Worm (Caenorhabditis elegans): ENCODE results near the gene gpr-1.
A peak's percentile ranks its signal among the peaks of the same experiment; 100 is the strongest.

The gpr-1 gene

ce11 chrIII:8639188-8639795 lies 10.6 kb downstream of the gpr-1 start, which contains the start of gene fip-1 (continued):
- peak; percentile 68 for TF ChIP-seq ztf-18 (tag; optimal IDR thresholded peaks at IDR 0.05)
- TF ChIP-seq cebp-1 (GFP tag; IDR thresholded peaks at IDR 0.05): no peak
- TF ChIP-seq cebp-1 (tag; optimal IDR thresholded peaks at IDR 0.05): no peak
- TF ChIP-seq F55B11.4 (tag; optimal IDR thresholded peaks at IDR 0.05; ENCODE audit: borderline replicate concordance, insufficient read depth): no peak
- TF ChIP-seq nfya-1 (tag; optimal IDR thresholded peaks at IDR 0.05; ENCODE audit: borderline replicate concordance, insufficient read depth): no peak
- TF ChIP-seq Y67H2A.10 (GFP tag; conservative IDR thresholded peaks at IDR 0.05): no peak
- peak; percentile 19 for TF ChIP-seq nhr-80 (tag; optimal IDR thresholded peaks at IDR 0.05)
- no peak for TF ChIP-seq ama-1 (optimal IDR thresholded peaks at IDR 0.05)
- peak in 1 of 2 experiments; percentile 87 for TF ChIP-seq ama-1 (GFP tag; optimal IDR thresholded peaks at IDR 0.05)
- TF ChIP-seq mxl-1 (tag; optimal IDR thresholded peaks at IDR 0.05): peak; percentile 71
- no peak for TF ChIP-seq efl-1 (GFP tag; optimal IDR thresholded peaks at IDR 0.05)
- TF ChIP-seq ceh-79 (tag; optimal IDR thresholded peaks at IDR 0.05): no peak
- no peak for TF ChIP-seq Y53G8AR.9 (GFP tag; conservative IDR thresholded peaks at IDR 0.05)
- no peak for TF ChIP-seq aptf-2 (GFP tag; conservative IDR thresholded peaks at IDR 0.05)
- peak; percentile 77 for TF ChIP-seq him-1 (tag; optimal IDR thresholded peaks at IDR 0.05)
- TF ChIP-seq ekl-4 (GFP tag; IDR thresholded peaks at IDR 0.05): peak; percentile 74
- TF ChIP-seq mcd-1 (GFP tag; IDR thresholded peaks at IDR 0.05): no peak; the same call in 1 of the 2 replicates
- no peak for TF ChIP-seq chd-7 (tag; optimal IDR thresholded peaks at IDR 0.05)
- TF ChIP-seq sptf-2 (GFP tag; optimal IDR thresholded peaks at IDR 0.05): peak; percentile 3
- TF ChIP-seq die-1 (tag; optimal IDR thresholded peaks at IDR 0.05): peak; percentile 83
- no peak for TF ChIP-seq dpl-1 (GFP tag; optimal IDR thresholded peaks at IDR 0.05)
- no peak for TF ChIP-seq Y53F4B.3 (GFP tag; IDR thresholded peaks at IDR 0.05)
- TF ChIP-seq egl-44 (GFP tag; IDR thresholded peaks at IDR 0.05): no peak
- no peak for TF ChIP-seq bed-2 (GFP tag; IDR thresholded peaks at IDR 0.05)
- no peak for TF ChIP-seq let-526 (GFP tag; IDR thresholded peaks at IDR 0.05)
- TF ChIP-seq gei-17 (GFP tag; optimal IDR thresholded peaks at IDR 0.05): no peak
- TF ChIP-seq atf-7 (tag; optimal IDR thresholded peaks at IDR 0.05): no peak
- TF ChIP-seq zim-3 (tag; optimal IDR thresholded peaks at IDR 0.05): peak; percentile 50
- TF ChIP-seq F57C9.4 (tag; optimal IDR thresholded peaks at IDR 0.05): no peak
- TF ChIP-seq dox-1 (GFP tag; IDR thresholded peaks at IDR 0.05): no peak; the same call in 1 of the 2 replicates
- TF ChIP-seq akir-1 (GFP tag; optimal IDR thresholded peaks at IDR 0.05): no peak
- TF ChIP-seq T07F8.4 (tag; optimal IDR thresholded peaks at IDR 0.05): peak; percentile 32
- peak; percentile 34; the same call in 1 of the 2 replicates for TF ChIP-seq egrh-3 (GFP tag; IDR thresholded peaks at IDR 0.05)
- TF ChIP-seq rcor-1 (GFP tag; IDR thresholded peaks at IDR 0.05): 0 out of 2 replicates have a peak, but pooled peaks have one; percentile 18
- no peak for TF ChIP-seq nhr-120 (GFP tag; IDR thresholded peaks at IDR 0.05)
- TF ChIP-seq B0261.1 (tag; optimal IDR thresholded peaks at IDR 0.05): peak; percentile 72
- TF ChIP-seq pha-4 (tag; optimal IDR thresholded peaks at IDR 0.05): no peak
- no peak for TF ChIP-seq lin-40 (tag; optimal IDR thresholded peaks at IDR 0.05)
- TF ChIP-seq ceh-91 (GFP tag; IDR thresholded peaks at IDR 0.05): no peak
- no peak for TF ChIP-seq lag-1 (GFP tag; IDR thresholded peaks at IDR 0.05)
- TF ChIP-seq K11D2.4 (GFP tag; IDR thresholded peaks at IDR 0.05): no peak
- TF ChIP-seq pbrm-1 (GFP tag; IDR thresholded peaks at IDR 0.05): peak; percentile 66

Data from whole organism, young adult.